Worm (Caenorhabditis elegans) whole organism, L4 larva: ENCODE results near the gene str-77.

Source experiments
- D1046.2 ChIP-seq: fragments of 200-800 bp; sonication (Bioruptor generic); IDR thresholded peaks from 2 replicates; pipeline ENCODE4 v1.3.6; 2022; ENCODE audit warnings: missing genetic modification characterization, missing compliant biosample characterization
- T20F7.1 ChIP-seq: fragments of 200-800 bp; sonication (Bioruptor generic); optimal IDR thresholded peaks from 2 replicates; lab custom pipeline; 2018; ENCODE audit warnings: mild to moderate bottlenecking, missing genetic modification characterization, missing compliant biosample characterization
- Y105C5A.15 ChIP-seq: fragments of 200-800 bp; sonication (Bioruptor generic); IDR thresholded peaks from 2 replicates; pipeline ENCODE4 v1.3.6; 2022; ENCODE audit warnings: missing genetic modification characterization, missing compliant biosample characterization
- ZK546.5 ChIP-seq, 2 experiments: sonication (generic microtip); optimal IDR thresholded peaks; 2 replicates each; lab custom pipeline; 2017; ENCODE audit warnings: missing biosample characterization in 2 of 2, missing genetic modification characterization in 2 of 2
- ceh-28 ChIP-seq: fragments of 150-350 bp; optimal IDR thresholded peaks from 2 replicates; lab custom pipeline; 2014; ENCODE audit warnings: missing biosample characterization, missing genetic modification reagents, missing genetic modification characterization
- ceh-32 ChIP-seq: sonication (generic microtip); optimal IDR thresholded peaks from 2 replicates; lab custom pipeline; 2016; ENCODE audit warnings: mild to moderate bottlenecking, missing genetic modification characterization, missing compliant biosample characterization; ENCODE audit not compliant: poor library complexity
- ceh-62 ChIP-seq: sonication (generic microtip); optimal IDR thresholded peaks from 2 replicates; lab custom pipeline; 2017; ENCODE audit warnings: missing biosample characterization, missing genetic modification characterization
- ceh-82 ChIP-seq: sonication (generic microtip); optimal IDR thresholded peaks from 2 replicates; lab custom pipeline; 2017; ENCODE audit warnings: missing biosample characterization, missing genetic modification characterization
- ctbp-1 ChIP-seq: fragments of 200-800 bp; sonication (Bioruptor generic); IDR thresholded peaks from 2 replicates; pipeline ENCODE4 v1.3.6; 2022; ENCODE audit warnings: missing genetic modification reagents, missing genetic modification characterization, missing compliant biosample characterization
- dmd-6 ChIP-seq: fragments of 200-800 bp; sonication (Bioruptor generic); IDR thresholded peaks from 2 replicates; pipeline ENCODE4 v1.3.6; 2022; ENCODE audit warnings: missing genetic modification reagents, missing genetic modification characterization, missing compliant biosample characterization
- dmd-8 ChIP-seq: fragments of 200-800 bp; sonication (Bioruptor generic); IDR thresholded peaks from 2 replicates; pipeline ENCODE4 v1.3.6; 2022; ENCODE audit warnings: missing genetic modification characterization, missing compliant biosample characterization
- dmd-9 ChIP-seq: fragments of 200-800 bp; sonication (Bioruptor generic); IDR thresholded peaks from 2 replicates; pipeline ENCODE4 v1.3.6; 2022; ENCODE audit warnings: missing genetic modification reagents, missing genetic modification characterization, missing compliant biosample characterization
- duxl-1 ChIP-seq: sonication (generic microtip); optimal IDR thresholded peaks from 2 replicates; lab custom pipeline; 2016; ENCODE audit warnings: mild to moderate bottlenecking, missing genetic modification characterization, moderate library complexity, missing compliant biosample characterization; ENCODE audit not compliant: poor library complexity
- dve-1 ChIP-seq: sonication (generic microtip); optimal IDR thresholded peaks from 2 replicates; lab custom pipeline; 2017; ENCODE audit warnings: antibody characterized with exemption, mild to moderate bottlenecking, missing genetic modification characterization, missing compliant biosample characterization; ENCODE audit not compliant: insufficient read depth
- jun-1 ChIP-seq: fragments of 150-350 bp; optimal IDR thresholded peaks from 2 replicates; lab custom pipeline; 2014; ENCODE audit warnings: missing biosample characterization, missing genetic modification reagents, missing genetic modification characterization
- lin-1 ChIP-seq: fragments of 200-800 bp; sonication (Bioruptor generic); IDR thresholded peaks from 2 replicates; pipeline ENCODE4 v1.3.6; 2022; ENCODE audit warnings: missing genetic modification reagents, missing genetic modification characterization, missing compliant biosample characterization
- lin-39 ChIP-seq: fragments of 150-350 bp; optimal IDR thresholded peaks from 2 replicates; lab custom pipeline; 2014; ENCODE audit warnings: missing biosample characterization, missing genetic modification reagents, missing genetic modification characterization
- lir-3 ChIP-seq: sonication (generic microtip); optimal IDR thresholded peaks from 2 replicates; lab custom pipeline; 2016; ENCODE audit warnings: mild to moderate bottlenecking, missing genetic modification characterization, missing compliant biosample characterization
- mdl-1 ChIP-seq, 2 experiments: fragments of 150-350 bp in 1 of 2; sonication (generic microtip) in 1 of 2; optimal IDR thresholded peaks; 2 replicates each; lab custom pipeline; 2014 to 2017; ENCODE audit warnings: missing biosample characterization in 2 of 2, missing genetic modification characterization in 2 of 2
- mdt-29 ChIP-seq: fragments of 200-800 bp; sonication (Bioruptor generic); IDR thresholded peaks from 2 replicates; pipeline ENCODE4 v1.3.6; 2022; ENCODE audit warnings: missing genetic modification reagents, missing genetic modification characterization, missing compliant biosample characterization
- mes-2 ChIP-seq: sonication (generic microtip); optimal IDR thresholded peaks from 2 replicates; lab custom pipeline; 2016; ENCODE audit warnings: missing genotype, mild to moderate bottlenecking, missing genetic modification characterization, missing compliant biosample characterization; ENCODE audit not compliant: poor library complexity, severe bottlenecking
- nhr-10 ChIP-seq: fragments of 150-350 bp; optimal IDR thresholded peaks from 2 replicates; lab custom pipeline; 2014; ENCODE audit warnings: missing biosample characterization, missing genetic modification characterization
- nhr-28 ChIP-seq: fragments of 150-350 bp; optimal IDR thresholded peaks from 2 replicates; lab custom pipeline; 2014; ENCODE audit warnings: missing biosample characterization, missing genetic modification characterization
- nhr-6 ChIP-seq: fragments of 150-350 bp; optimal IDR thresholded peaks from 2 replicates; lab custom pipeline; 2014; ENCODE audit warnings: missing biosample characterization, missing genetic modification characterization
- php-3 ChIP-seq: fragments of 200-800 bp; sonication (Bioruptor generic); IDR thresholded peaks from 2 replicates; pipeline ENCODE4 v1.3.6; 2022; ENCODE audit warnings: missing genetic modification reagents, missing genetic modification characterization, missing compliant biosample characterization
- rbr-2 ChIP-seq: sonication (generic microtip); optimal IDR thresholded peaks from 2 replicates; lab custom pipeline; 2016; ENCODE audit warnings: missing genotype, missing genetic modification characterization, missing compliant biosample characterization
- saeg-2 ChIP-seq: fragments of 200-800 bp; sonication (Bioruptor generic); IDR thresholded peaks from 2 replicates; pipeline ENCODE4 v1.3.6; 2022; ENCODE audit warnings: missing genetic modification reagents, missing genetic modification characterization, missing compliant biosample characterization
- spr-1 ChIP-seq: sonication (generic microtip); optimal IDR thresholded peaks from 2 replicates; lab custom pipeline; 2016; ENCODE audit warnings: mild to moderate bottlenecking, missing genetic modification characterization, missing compliant biosample characterization
- tag-97 ChIP-seq: fragments of 200-800 bp; sonication (Bioruptor generic); IDR thresholded peaks from 2 replicates; pipeline ENCODE4 v1.3.6; 2022; ENCODE audit warnings: missing genetic modification characterization, missing compliant biosample characterization
- unc-130 ChIP-seq: sonication (generic microtip); optimal IDR thresholded peaks from 2 replicates; lab custom pipeline; 2016; ENCODE audit warnings: missing genetic modification reagents, missing genetic modification characterization, missing compliant biosample characterization
- unc-39 ChIP-seq: sonication (generic microtip); optimal IDR thresholded peaks from 2 replicates; lab custom pipeline; 2017; ENCODE audit warnings: missing biosample characterization, missing genetic modification characterization
- zag-1 ChIP-seq: fragments of 150-350 bp; optimal IDR thresholded peaks from 2 replicates; lab custom pipeline; 2014; ENCODE audit warnings: missing biosample characterization, missing genetic modification characterization
- zfp-2 ChIP-seq: sonication (generic microtip); optimal IDR thresholded peaks from 2 replicates; lab custom pipeline; 2016; ENCODE audit warnings: mild to moderate bottlenecking, missing genetic modification characterization, missing compliant biosample characterization
- zip-11 ChIP-seq: fragments of 200-800 bp; sonication (Bioruptor generic); IDR thresholded peaks from 2 replicates; pipeline ENCODE4 v1.3.6; 2022; ENCODE audit warnings: missing genetic modification characterization, missing compliant biosample characterization
- zip-2 ChIP-seq: fragments of 150-350 bp; optimal IDR thresholded peaks from 2 replicates; lab custom pipeline; 2014; ENCODE audit warnings: missing biosample characterization, missing genetic modification characterization

The str-77 gene

DNA sequence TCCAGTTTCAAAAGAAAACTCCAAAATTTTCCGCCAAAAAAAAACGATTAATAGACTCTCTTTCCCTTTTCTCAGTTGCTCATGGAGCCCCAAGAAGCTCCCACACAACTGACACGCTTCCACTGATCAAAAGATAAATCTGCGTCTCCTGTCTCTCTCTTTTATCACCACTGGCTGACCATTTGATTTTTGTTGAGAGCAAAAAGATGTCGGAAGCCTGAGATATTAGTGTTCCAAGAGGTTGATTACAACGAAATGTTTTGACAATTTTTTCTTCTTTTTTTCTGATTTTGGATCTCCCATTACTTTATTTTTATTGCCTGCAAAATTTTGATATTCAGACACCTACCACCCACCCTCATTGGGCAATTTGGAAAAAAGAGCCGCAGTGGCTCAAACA, 13.8 kb downstream of the str-77 start, which contains the start of gene twk-42:
Gene twk-42 (minus strand): TSS at position 101 of the 400 bp plus-strand sequence.
- TF ChIP-seq zfp-2 (tag; lab: Kevin White, UChicago), result no peak
- no peak for TF ChIP-seq lir-3
- no peak for TF ChIP-seq lin-39 (tag; lab: Kevin White, UChicago)
- TF ChIP-seq lin-1 (GFP tag; lab: Robert Waterston, UW), result no peak
- no peak for TF ChIP-seq mdl-1 (tag; optimal IDR thresholded peaks at IDR 0.05; lab: Kevin White, UChicago)
- TF ChIP-seq jun-1 (tag; lab: Kevin White, UChicago), result no peak
- no peak for TF ChIP-seq tag-97
- TF ChIP-seq dve-1 (tag; lab: Kevin White, UChicago), result no peak
- TF ChIP-seq dmd-6 (GFP tag; lab: Robert Waterston, UW), result no peak
- no peak for TF ChIP-seq dmd-9 (GFP tag; lab: Robert Waterston, UW)
- no peak for TF ChIP-seq ceh-62 (tag; lab: Kevin White, UChicago)
- TF ChIP-seq ceh-28, result no peak
- TF ChIP-seq ctbp-1, result no peak
- no peak for TF ChIP-seq nhr-28 (tag; lab: Kevin White, UChicago)
- TF ChIP-seq duxl-1 (tag; lab: Kevin White, UChicago), result no peak
- no peak for TF ChIP-seq nhr-6 (tag; lab: Kevin White, UChicago)
- no peak for TF ChIP-seq unc-39 (tag; lab: Kevin White, UChicago)

ce11 chrV:17739801-17740200, 21.1 kb downstream of the str-77 start, which contains the start of gene cutl-4:
cutl-4 (minus strand) TSS chrV:17739901.
- TF ChIP-seq php-3 (GFP tag; lab: Robert Waterston, UW) (no peak), ceh-32 (tag; lab: Kevin White, UChicago) (no peak), zip-11 (GFP tag; lab: Robert Waterston, UW) (no peak), T20F7.1 (GFP tag; lab: Kevin White, UChicago) (no peak), Y105C5A.15 (GFP tag; lab: Robert Waterston, UW) (no peak), mes-2 (tag; lab: Kevin White, UChicago) (no peak), lin-39 (tag; lab: Kevin White, UChicago) (no peak), zip-2 (tag; lab: Kevin White, UChicago) (no peak)
- TF ChIP-seq, all 104 proteins: peak for 0

- TF ChIP-seq spr-1 (tag; lab: Kevin White, UChicago) (no peak), dve-1 (tag; lab: Kevin White, UChicago) (no peak), ceh-82 (tag; lab: Kevin White, UChicago) (no peak), mdt-29 (GFP tag; lab: Robert Waterston, UW) (no peak), rbr-2 (tag; lab: Kevin White, UChicago) (no peak), ZK546.5 (tag; optimal IDR thresholded peaks at IDR 0.05; lab: Kevin White, UChicago) (no peak)
Observed at ce11 chrV:17743802-17744201, 25.1 kb downstream of the str-77 start.

- TF ChIP-seq dmd-8 (GFP tag; lab: Robert Waterston, UW) (no peak), saeg-2 (GFP tag; lab: Robert Waterston, UW) (no peak), nhr-10 (tag; lab: Kevin White, UChicago) (no peak), zag-1 (tag; lab: Kevin White, UChicago) (no peak), rbr-2 (tag; lab: Kevin White, UChicago) (no peak), ceh-62 (tag; lab: Kevin White, UChicago) (no peak), zfp-2 (tag; lab: Kevin White, UChicago) (no peak), D1046.2 (GFP tag; lab: Robert Waterston, UW) (no peak), ZK546.5 (tag; optimal IDR thresholded peaks at IDR 0.05; lab: Kevin White, UChicago) (no peak), unc-130 (GFP tag; lab: Kevin White, UChicago) (no peak)
Observed at ce11 chrV:17746959-17747358, 28.2 kb downstream of the str-77 start, which contains the start of gene twk-36. twk-36 (minus strand) TSS chrV:17747059.
